Worm (Caenorhabditis elegans): ENCODE results near the gene ufbp-1.
A peak's percentile ranks its signal among the peaks of the same experiment; 100 is the strongest.

Gene ufbp-1

ce11 chrIII:8443557-8444131 is at the start of gene ufbp-1 (continued):
- TF ChIP-seq ceh-62 (tag; optimal IDR thresholded peaks at IDR 0.05) (no peak), jun-1 (tag; optimal IDR thresholded peaks at IDR 0.05) (no peak), nhr-102 (tag; optimal IDR thresholded peaks at IDR 0.05) (peak; percentile 68), duxl-1 (tag; optimal IDR thresholded peaks at IDR 0.05; ENCODE audit: poor library complexity) (peak; percentile 60), T20F7.1 (GFP tag; optimal IDR thresholded peaks at IDR 0.05) (peak; percentile 87), dpl-1 (GFP tag; optimal IDR thresholded peaks at IDR 0.05) (peak; percentile 61), lin-38 (GFP tag; IDR thresholded peaks at IDR 0.05) (peak; percentile 82), R02D3.7 (tag; optimal IDR thresholded peaks at IDR 0.05) (no peak), ama-1 (optimal IDR thresholded peaks at IDR 0.05) (peak; percentile 65), daf-12 (tag; optimal IDR thresholded peaks at IDR 0.05) (no peak), aly-2 (tag; optimal IDR thresholded peaks at IDR 0.05) (peak; percentile 72), mxl-3 (GFP tag; optimal IDR thresholded peaks at IDR 0.05) (peak; percentile 49), set-16 (GFP tag; IDR thresholded peaks at IDR 0.05) (no peak), F44E2.7 (GFP tag; IDR thresholded peaks at IDR 0.05) (no peak), spr-1 (tag; optimal IDR thresholded peaks at IDR 0.05) (peak; percentile 26), zfp-2 (tag; optimal IDR thresholded peaks at IDR 0.05) (no peak), Y48G9A.11 (GFP tag; IDR thresholded peaks at IDR 0.05) (peak; percentile 79), nhr-6 (tag; optimal IDR thresholded peaks at IDR 0.05) (peak; percentile 52), arid-1 (GFP tag; conservative IDR thresholded peaks at IDR 0.05) (peak; percentile 82), nhr-10 (tag; optimal IDR thresholded peaks at IDR 0.05) (no peak), lin-15B (tag; optimal IDR thresholded peaks at IDR 0.05) (no peak), ztf-7 (tag; optimal IDR thresholded peaks at IDR 0.05) (peak; percentile 63), nhr-25 (tag; optimal IDR thresholded peaks at IDR 0.05; ENCODE audit: borderline replicate concordance, insufficient read depth) (no peak), nhr-48 (tag; optimal IDR thresholded peaks at IDR 0.05) (peak; percentile 18), hif-1 (tag; optimal IDR thresholded peaks at IDR 0.05) (peak in 1 of 2 experiments; percentile 52), D1046.2 (GFP tag; IDR thresholded peaks at IDR 0.05) (no peak), egl-43 (GFP tag; IDR thresholded peaks at IDR 0.05) (0 out of 2 replicates have a peak, but pooled peaks have one; percentile 54), ceh-32 (tag; optimal IDR thresholded peaks at IDR 0.05; ENCODE audit: poor library complexity) (no peak), ces-1 (GFP tag; optimal IDR thresholded peaks at IDR 0.05) (no peak), nhr-41 (GFP tag; IDR thresholded peaks at IDR 0.05) (peak; percentile 78; the same call in 1 of the 2 replicates), fos-1 (tag; optimal IDR thresholded peaks at IDR 0.05) (no peak), mdt-29 (GFP tag; IDR thresholded peaks at IDR 0.05) (0 out of 2 replicates have a peak, but pooled peaks have one; percentile 38), snpc-4 (tag; optimal IDR thresholded peaks at IDR 0.05) (no peak), lin-29 (GFP tag; IDR thresholded peaks at IDR 0.05) (peak; percentile 41; the same call in 1 of the 2 replicates), Y5F2A.4 (GFP tag; optimal IDR thresholded peaks at IDR 0.05) (peak; percentile 77), lir-3 (tag; optimal IDR thresholded peaks at IDR 0.05) (no peak), mep-1 (tag; optimal IDR thresholded peaks at IDR 0.05) (peak; percentile 96), dmd-9 (GFP tag; IDR thresholded peaks at IDR 0.05) (peak; percentile 18; the same call in 1 of the 2 replicates), gei-8 (GFP tag; optimal IDR thresholded peaks at IDR 0.05) (peak; percentile 71), saeg-2 (GFP tag; IDR thresholded peaks at IDR 0.05) (peak; percentile 74), Y75B8A.6 (GFP tag; IDR thresholded peaks at IDR 0.05) (peak; percentile 52; the same call in 1 of the 2 replicates), pha-4 (GFP tag; IDR thresholded peaks at IDR 0.05) (peak; percentile 85; the same call in 1 of the 2 replicates), pha-4 (tag; optimal IDR thresholded peaks at IDR 0.05) (peak; percentile 81), nhr-76 (tag; optimal IDR thresholded peaks at IDR 0.05) (no peak), T26A8.4 (GFP tag; IDR thresholded peaks at IDR 0.05) (peak; percentile 87; the same call in 1 of the 2 replicates), zfp-3 (GFP tag; conservative IDR thresholded peaks at IDR 0.05) (peak; percentile 96), aha-1 (tag) (no peak), nhr-237 (tag; optimal IDR thresholded peaks at IDR 0.05) (no peak), hlh-11 (tag; optimal IDR thresholded peaks at IDR 0.05) (peak; percentile 83), Y105C5A.15 (GFP tag; IDR thresholded peaks at IDR 0.05) (no peak)

Data from whole organism, L4 larva.